Fruit fly (Drosophila melanogaster): Measurements from ENCODE around the gene CG31248.

- TF ChIP-seq dmrt93B (GFP tag; optimal IDR thresholded peaks at IDR 0.05) (no peak), tai (GFP tag; optimal IDR thresholded peaks at IDR 0.05) (no peak), Myc (optimal IDR thresholded peaks at IDR 0.05) (no peak), Hr78 (GFP tag; optimal IDR thresholded peaks at IDR 0.05) (no peak), dsf (GFP tag; optimal IDR thresholded peaks at IDR 0.05; ENCODE audit: borderline replicate concordance) (no peak)
Measured at dm6 chr3R:7137207-7137606, 8.1 kb downstream of the CG31248 start.

Measured in whole organism, wandering third instar larva.